Worm (Caenorhabditis elegans) whole organism, L4/young adult: ENCODE measurements around the gene F10E9.10.

Experiments used
- W03F9.2 ChIP-seq: fragments of 150-350 bp; optimal IDR thresholded peaks from 2 replicates; lab custom pipeline; 2014; ENCODE audit warnings: missing biosample characterization, missing genetic modification characterization
- dao-5 ChIP-seq: sonication (generic microtip); optimal IDR thresholded peaks from 2 replicates; lab custom pipeline; 2016; ENCODE audit warnings: missing genotype, missing genetic modification characterization, moderate library complexity, missing compliant biosample characterization

ce11 chrIII:8358213-8358672, 38.2 kb upstream of the F10E9.10 start, which contains the start of the genes R05D3.8 and rfp-1:
- TF ChIP-seq dao-5 (no peak), W03F9.2 (tag; lab: Kevin White, UChicago) (peak; percentile 65)
